Worm (Caenorhabditis elegans) whole organism, L1 larva: ENCODE results near the gene Y67A10A.7.

Source experiments
- dpl-1 ChIP-seq, 3 experiments: fragments of 150-350 bp in 2 of 3; sonication (generic microtip) in 1 of 3; optimal IDR thresholded peaks; 2 replicates each; lab custom pipeline; 2014 to 2017; ENCODE audit warnings: missing biosample characterization in 3 of 3, missing genetic modification characterization in 3 of 3, missing genetic modification reagents in 3 of 3
- egl-27 ChIP-seq, 2 experiments: fragments of 150-350 bp in 1 of 2; sonication (generic microtip); optimal IDR thresholded peaks; 3 replicates each; lab custom pipeline; 2017 to 2018; ENCODE audit warnings: missing biosample characterization in 2 of 2, missing genetic modification characterization in 2 of 2, missing genetic modification reagents in 2 of 2
- lin-39 ChIP-seq: fragments of 150-350 bp; optimal IDR thresholded peaks from 2 replicates; lab custom pipeline; 2014; ENCODE audit warnings: missing biosample characterization, missing genetic modification reagents, missing genetic modification characterization

DNA sequence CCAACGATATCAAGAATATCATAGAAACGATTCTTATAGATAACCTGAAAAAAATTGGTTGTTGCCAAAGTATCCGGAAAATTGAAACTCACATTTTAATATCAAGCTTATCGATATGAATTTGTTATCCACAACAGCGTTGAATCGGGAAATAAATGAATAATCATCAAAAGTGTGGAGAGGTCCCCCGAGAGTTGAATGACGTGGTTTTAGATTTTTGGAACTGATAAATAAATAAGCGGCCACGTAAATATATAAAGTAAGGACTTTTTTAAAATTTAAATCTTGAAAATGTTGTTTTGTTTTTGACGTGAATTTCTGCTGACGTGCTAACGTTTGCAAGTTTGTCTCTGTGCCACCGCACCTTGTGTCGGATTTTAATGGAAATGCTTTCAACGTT lies 39.6 kb upstream of the Y67A10A.7 start, which contains the start of gene Y67A10A.3:
- TF ChIP-seq egl-27 (tag; optimal IDR thresholded peaks at IDR 0.05; lab: Kevin White, UChicago): no peak
- TF ChIP-seq lin-39: no peak
- TF ChIP-seq dpl-1 (GFP tag; optimal IDR thresholded peaks at IDR 0.05; lab: Kevin White, UChicago): no peak
